Worm (Caenorhabditis elegans) whole organism, mixed stage, embryonic: ENCODE measurements around the gene spig-4.

Experiments used
- ces-1 ChIP-seq: fragments of 150-350 bp; optimal IDR thresholded peaks from 2 replicates; lab custom pipeline; 2014; ENCODE audit warnings: missing biosample characterization, missing genetic modification reagents, missing genetic modification characterization
- elt-1 ChIP-seq: sonication (generic microtip); optimal IDR thresholded peaks from 2 replicates; lab custom pipeline; 2017; ENCODE audit warnings: missing genetic modification characterization, mild to moderate bottlenecking, missing compliant biosample characterization, antibody characterized with exemption, moderate library complexity, borderline replicate concordance; ENCODE audit not compliant: insufficient read depth
- lin-13 ChIP-seq: fragments of 150-350 bp; optimal IDR thresholded peaks from 2 replicates; lab custom pipeline; 2014; ENCODE audit warnings: missing biosample characterization, missing genetic modification characterization
- unc-39 ChIP-seq: fragments of 150-350 bp; optimal IDR thresholded peaks from 2 replicates; lab custom pipeline; 2014; ENCODE audit warnings: missing biosample characterization, missing genetic modification characterization
- unc-62 ChIP-seq: fragments of 150-350 bp; optimal IDR thresholded peaks from 2 replicates; lab custom pipeline; 2014; ENCODE audit warnings: missing biosample characterization, missing genetic modification reagents, missing genetic modification characterization

ce11 chrV:14270729-14271128, 35.9 kb downstream of the spig-4 start, which contains the start of gene F40G12.5:
- TF ChIP-seq lin-13 (no peak), unc-39 (tag; lab: Kevin White, UChicago) (no peak), ces-1 (GFP tag; lab: Kevin White, UChicago) (no peak), unc-62 (GFP tag; lab: Kevin White, UChicago) (no peak), elt-1 (tag; lab: Kevin White, UChicago) (no peak)
